Worm (Caenorhabditis elegans): ENCODE data around the gene F42A6.6.

Gene F42A6.6

DNA sequence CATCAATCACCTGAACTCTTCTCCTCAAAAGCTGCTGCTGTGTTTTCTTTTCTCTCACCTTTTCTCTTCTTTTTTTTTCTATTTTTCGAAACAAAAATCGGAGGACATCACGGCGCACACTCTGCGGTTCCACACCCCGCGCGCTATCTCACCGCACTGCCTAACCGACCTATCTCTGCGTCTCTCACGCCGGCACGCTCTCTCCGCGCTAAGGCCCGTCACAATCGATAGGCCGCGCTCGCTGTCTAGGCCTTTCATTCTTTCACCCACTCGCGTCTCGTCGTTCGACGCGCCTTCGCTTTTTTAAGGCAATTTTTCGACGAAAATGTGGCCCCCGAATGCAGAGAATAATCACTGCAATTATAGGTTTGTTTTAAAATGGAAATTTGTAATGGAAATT lies 25.4 kb downstream of the F42A6.6 start, which contains the start of gene zip-11 (continued):
- TF ChIP-seq ets-5 (GFP tag; IDR thresholded peaks at IDR 0.05) (no peak), ceh-88 (GFP tag; IDR thresholded peaks at IDR 0.05) (no peak), grh-1 (GFP tag; IDR thresholded peaks at IDR 0.05) (peak; percentile 62), mab-9 (GFP tag; IDR thresholded peaks at IDR 0.05) (no peak), nhr-71 (tag; optimal IDR thresholded peaks at IDR 0.05) (peak; percentile 84), jun-1 (tag; optimal IDR thresholded peaks at IDR 0.05) (peak; percentile 42), zag-1 (tag; optimal IDR thresholded peaks at IDR 0.05) (no peak), mef-2 (tag; optimal IDR thresholded peaks at IDR 0.05) (no peak), unc-130 (tag; optimal IDR thresholded peaks at IDR 0.05) (no peak), lin-39 (tag; optimal IDR thresholded peaks at IDR 0.05) (no peak), fkh-8 (tag; optimal IDR thresholded peaks at IDR 0.05) (peak; percentile 12), unc-30 (tag; optimal IDR thresholded peaks at IDR 0.05) (no peak), nhr-77 (tag; optimal IDR thresholded peaks at IDR 0.05) (peak; percentile 16), lir-3 (tag; optimal IDR thresholded peaks at IDR 0.05; ENCODE audit: poor library complexity) (no peak), blmp-1 (tag; optimal IDR thresholded peaks at IDR 0.05) (peak; percentile 68), nhr-85 (tag) (peak; percentile 62), mdl-1 (tag; optimal IDR thresholded peaks at IDR 0.05) (peak in 1 of 2 experiments; percentile 17), egl-27 (tag; optimal IDR thresholded peaks at IDR 0.05) (no peak), F16B12.6 (tag; optimal IDR thresholded peaks at IDR 0.05) (peak; percentile 40), pag-3 (tag; optimal IDR thresholded peaks at IDR 0.05; ENCODE audit: borderline replicate concordance, insufficient read depth) (no peak), nhr-237 (tag; optimal IDR thresholded peaks at IDR 0.05) (no peak), lsy-2 (tag; optimal IDR thresholded peaks at IDR 0.05) (peak; percentile 64 to 78), hpl-2 (GFP tag; optimal IDR thresholded peaks at IDR 0.05) (no peak), nhr-47 (tag; optimal IDR thresholded peaks at IDR 0.05) (peak; percentile 76), ceh-63 (GFP tag; optimal IDR thresholded peaks at IDR 0.05) (no peak), lin-13 (GFP tag; optimal IDR thresholded peaks at IDR 0.05) (no peak), sptf-1 (tag; optimal IDR thresholded peaks at IDR 0.05) (no peak), fkh-10 (GFP tag; optimal IDR thresholded peaks at IDR 0.05) (no peak), nhr-11 (tag; optimal IDR thresholded peaks at IDR 0.05) (no peak), zip-4 (GFP tag; optimal IDR thresholded peaks at IDR 0.05) (no peak), nhr-76 (tag; optimal IDR thresholded peaks at IDR 0.05) (no peak), C16A3.4 (tag; optimal IDR thresholded peaks at IDR 0.05) (no peak), rnt-1 (tag; optimal IDR thresholded peaks at IDR 0.05) (peak; percentile 91), pax-3 (tag; optimal IDR thresholded peaks at IDR 0.05) (no peak)

DNA sequence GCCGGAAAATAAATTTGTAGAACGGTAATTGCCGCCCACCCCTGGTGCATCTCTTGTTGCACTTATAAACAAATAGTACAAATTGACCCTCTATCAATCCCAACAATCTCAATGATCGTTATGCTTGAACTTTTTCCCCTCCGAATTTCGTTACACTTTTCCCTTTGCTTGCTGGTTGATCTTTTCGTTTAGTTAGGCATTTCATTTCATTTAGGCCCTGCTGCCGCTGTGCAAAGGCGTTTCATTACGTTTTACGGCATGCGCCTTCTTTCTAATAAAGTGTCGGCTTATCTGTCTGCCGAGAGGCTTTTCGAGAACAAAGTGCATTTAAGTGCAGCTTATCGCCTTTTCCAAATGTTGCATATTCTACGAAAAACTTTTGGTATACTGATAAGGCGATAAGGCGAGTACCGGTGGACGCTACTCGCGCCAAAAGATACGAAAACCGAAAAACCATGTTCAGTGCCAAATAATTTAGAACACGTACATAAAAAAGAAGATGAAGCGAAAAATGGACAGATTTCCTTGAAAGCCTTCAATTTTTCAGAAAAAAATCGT lies 25.9 kb downstream of the F42A6.6 start:
- TF ChIP-seq pqm-1 (tag; optimal IDR thresholded peaks at IDR 0.05) (peak; percentile 87), elt-2 (tag; optimal IDR thresholded peaks at IDR 0.05) (peak; percentile 88), tbx-2 (tag; optimal IDR thresholded peaks at IDR 0.05) (no peak)

DNA sequence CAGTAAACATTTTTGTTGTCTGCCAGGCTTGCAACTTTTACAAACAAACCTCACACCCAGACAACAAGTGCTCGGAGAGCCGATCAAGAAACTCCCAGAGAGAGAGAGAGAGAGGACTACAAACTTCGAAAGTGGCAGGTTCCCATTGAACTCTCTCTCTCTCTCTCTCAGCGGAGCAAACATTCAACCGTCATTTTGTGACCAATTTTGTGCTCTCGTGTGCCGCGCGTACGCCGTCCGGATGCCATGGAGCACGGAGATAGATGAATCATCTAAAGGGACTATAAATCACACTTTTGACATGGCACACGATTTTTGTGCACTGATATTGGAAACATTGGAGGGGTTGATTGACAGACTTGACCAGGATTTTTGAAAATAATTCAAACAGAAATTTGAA lies 27.8 kb downstream of the F42A6.6 start:
- TF ChIP-seq zag-1 (tag; optimal IDR thresholded peaks at IDR 0.05) (no peak), aly-2 (tag; optimal IDR thresholded peaks at IDR 0.05) (no peak), efl-1 (optimal IDR thresholded peaks at IDR 0.05) (no peak), efl-1 (GFP tag; optimal IDR thresholded peaks at IDR 0.05 in 1 of 2) (peak in 1 of 2 experiments; percentile 94)

Data from whole organism, L1 larva.